Worm (Caenorhabditis elegans) whole organism, L1 larva: ENCODE measurements around the gene mksr-2.

Experiments used
- C34B4.2 ChIP-seq: sonication (generic microtip); optimal IDR thresholded peaks from 2 replicates; lab custom pipeline; 2017; ENCODE audit warnings: mild to moderate bottlenecking, missing genetic modification characterization, missing compliant biosample characterization
- Y116A8C.19 ChIP-seq: sonication (generic microtip); optimal IDR thresholded peaks from 2 replicates; lab custom pipeline; 2016; ENCODE audit warnings: missing compliant biosample characterization, missing genetic modification characterization, borderline replicate concordance
- aly-2 ChIP-seq: fragments of 150-350 bp; optimal IDR thresholded peaks from 2 replicates; lab custom pipeline; 2014; ENCODE audit warnings: missing biosample characterization, missing genetic modification characterization
- ama-1 ChIP-seq: fragments of 150-350 bp; optimal IDR thresholded peaks from 2 replicates; lab custom pipeline; 2014
- blmp-1 ChIP-seq: fragments of 150-350 bp; optimal IDR thresholded peaks from 2 replicates; lab custom pipeline; 2014; ENCODE audit warnings: missing biosample characterization, missing genetic modification characterization
- ceh-63 ChIP-seq: fragments of 200-800 bp; sonication (Bioruptor generic); optimal IDR thresholded peaks from 2 replicates; lab custom pipeline; 2018; ENCODE audit warnings: mild to moderate bottlenecking, missing genetic modification characterization, missing compliant biosample characterization
- ceh-88 ChIP-seq: fragments of 200-800 bp; sonication (Bioruptor generic); IDR thresholded peaks from 2 replicates; pipeline ENCODE4 v1.3.6; 2022; ENCODE audit warnings: missing genetic modification characterization, missing compliant biosample characterization
- dsc-1 ChIP-seq: sonication (generic microtip); optimal IDR thresholded peaks from 2 replicates; lab custom pipeline; 2016; ENCODE audit warnings: mild to moderate bottlenecking, missing genetic modification characterization, missing compliant biosample characterization
- efl-1 ChIP-seq, 4 experiments: fragments of 150-350 bp; optimal IDR thresholded peaks in 3 of 4; peaks in 1 of 4; 1 replicate in 1 of 4; 2 replicates in 3 of 4; lab custom pipeline; 2014; ENCODE audit warnings: missing biosample characterization in 2 of 4, missing genetic modification characterization in 2 of 4, missing genetic modification reagents in 2 of 4
- egl-27 ChIP-seq, 2 experiments: fragments of 150-350 bp in 1 of 2; sonication (generic microtip); optimal IDR thresholded peaks; 3 replicates each; lab custom pipeline; 2017 to 2018; ENCODE audit warnings: missing biosample characterization in 2 of 2, missing genetic modification characterization in 2 of 2, missing genetic modification reagents in 2 of 2
- elt-3 ChIP-seq, 6 experiments: fragments of 150-350 bp in 1 of 6; sonication (generic microtip); optimal IDR thresholded peaks; 2 replicates each; lab custom pipeline; 2017 to 2018; ENCODE audit warnings: missing biosample characterization in 6 of 6, missing genetic modification characterization in 6 of 6, inconsistent platforms in 1 of 6
- hpl-2 ChIP-seq: fragments of 150-350 bp; optimal IDR thresholded peaks from 2 replicates; lab custom pipeline; 2014; ENCODE audit warnings: missing biosample characterization, missing genetic modification reagents, missing genetic modification characterization
- irx-1 ChIP-seq: sonication (generic microtip); optimal IDR thresholded peaks from 2 replicates; lab custom pipeline; 2016; ENCODE audit warnings: missing genetic modification characterization, missing compliant biosample characterization
- isw-1 ChIP-seq: fragments of 200-800 bp; sonication (Bioruptor generic); IDR thresholded peaks from 2 replicates; pipeline ENCODE4 v1.3.6; 2022; ENCODE audit warnings: missing genetic modification characterization, missing compliant biosample characterization
- jun-1 ChIP-seq: fragments of 150-350 bp; optimal IDR thresholded peaks from 2 replicates; lab custom pipeline; 2014; ENCODE audit warnings: missing biosample characterization, missing genetic modification reagents, missing genetic modification characterization
- lin-13 ChIP-seq: fragments of 150-350 bp; optimal IDR thresholded peaks from 2 replicates; lab custom pipeline; 2014; ENCODE audit warnings: missing biosample characterization, missing genetic modification reagents, missing genetic modification characterization
- lin-14 ChIP-seq: fragments of 200-800 bp; sonication (Bioruptor generic); optimal IDR thresholded peaks from 2 replicates; lab custom pipeline; 2018; ENCODE audit warnings: mild to moderate bottlenecking, missing genetic modification characterization, moderate library complexity, missing compliant biosample characterization
- mef-2 ChIP-seq: fragments of 150-350 bp; optimal IDR thresholded peaks from 2 replicates; lab custom pipeline; 2014; ENCODE audit warnings: missing biosample characterization, missing genetic modification characterization
- mep-1 ChIP-seq: fragments of 150-350 bp; optimal IDR thresholded peaks from 2 replicates; lab custom pipeline; 2014; ENCODE audit warnings: missing biosample characterization, missing genetic modification characterization
- nhr-20 ChIP-seq: sonication (generic microtip); optimal IDR thresholded peaks from 2 replicates; lab custom pipeline; 2016; ENCODE audit warnings: mild to moderate bottlenecking, missing genetic modification characterization, missing compliant biosample characterization
- nhr-71 ChIP-seq: sonication (generic microtip); optimal IDR thresholded peaks from 2 replicates; lab custom pipeline; 2016; ENCODE audit warnings: mild to moderate bottlenecking, missing genetic modification characterization, moderate library complexity, missing compliant biosample characterization
- nhr-76 ChIP-seq: sonication (generic microtip); optimal IDR thresholded peaks from 2 replicates; lab custom pipeline; 2017; ENCODE audit warnings: missing biosample characterization, missing genetic modification characterization
- nhr-77 ChIP-seq: fragments of 150-350 bp; optimal IDR thresholded peaks from 2 replicates; lab custom pipeline; 2014; ENCODE audit warnings: missing biosample characterization, missing genetic modification characterization
- nhr-85 ChIP-seq: sonication (generic microtip); peaks from one replicate; lab custom pipeline; 2016; ENCODE audit warnings: missing genetic modification characterization, inconsistent platforms, missing compliant biosample characterization
- nhr-90 ChIP-seq: sonication (generic microtip); optimal IDR thresholded peaks from 2 replicates; lab custom pipeline; 2016; ENCODE audit warnings: mild to moderate bottlenecking, missing genetic modification characterization, missing compliant biosample characterization; ENCODE audit not compliant: poor library complexity
- pag-3 ChIP-seq: sonication (generic microtip); optimal IDR thresholded peaks from 2 replicates; lab custom pipeline; 2017; ENCODE audit warnings: missing genetic modification characterization, mild to moderate bottlenecking, missing compliant biosample characterization, antibody characterized with exemption, borderline replicate concordance; ENCODE audit not compliant: insufficient read depth
- pax-3 ChIP-seq: fragments of 200-800 bp; sonication (Bioruptor generic); optimal IDR thresholded peaks from 2 replicates; lab custom pipeline; 2018; ENCODE audit warnings: mild to moderate bottlenecking, missing genetic modification characterization, moderate library complexity, missing compliant biosample characterization
- pqm-1 ChIP-seq: sonication (generic microtip); optimal IDR thresholded peaks from 3 replicates; lab custom pipeline; 2017; ENCODE audit warnings: missing biosample characterization, missing genetic modification characterization
- snpc-4 ChIP-seq: fragments of 150-350 bp; optimal IDR thresholded peaks from 2 replicates; lab custom pipeline; 2014; ENCODE audit warnings: missing biosample characterization, missing genetic modification characterization
- unc-130 ChIP-seq: fragments of 150-350 bp; optimal IDR thresholded peaks from 2 replicates; lab custom pipeline; 2017; ENCODE audit warnings: missing biosample characterization, missing genetic modification characterization, inconsistent platforms
- unc-62 ChIP-seq: fragments of 150-350 bp; optimal IDR thresholded peaks from 2 replicates; lab custom pipeline; 2014; ENCODE audit warnings: missing biosample characterization, missing genetic modification reagents, missing genetic modification characterization
- unc-86 ChIP-seq: sonication (generic microtip); optimal IDR thresholded peaks from 2 replicates; lab custom pipeline; 2016; ENCODE audit warnings: missing genetic modification characterization, missing compliant biosample characterization
- ztf-4 ChIP-seq: fragments of 150-350 bp; optimal IDR thresholded peaks from 2 replicates; lab custom pipeline; 2014; ENCODE audit warnings: missing biosample characterization, missing genetic modification characterization

Gene mksr-2

ce11 chrIV:2313721-2314683 lies 7.7 kb upstream of the mksr-2 start, which contains the start of gene vha-11:
Gene vha-11, minus strand, starts transcription at chrIV:2314567.
- TF ChIP-seq ama-1 (peak; percentile 13), irx-1 (tag; lab: Kevin White, UChicago) (no peak), pax-3 (tag; lab: Kevin White, UChicago) (no peak), aly-2 (tag; lab: Kevin White, UChicago) (peak; percentile 15), egl-27 (tag; optimal IDR thresholded peaks at IDR 0.05; lab: Kevin White, UChicago) (no peak), efl-1 (optimal IDR thresholded peaks at IDR 0.05; lab: Kevin White, UChicago) (no peak), efl-1 (GFP tag; optimal IDR thresholded peaks at IDR 0.05 in 1 of 2; lab: Kevin White, UChicago) (peak in 1 of 2 experiments; percentile 89), nhr-71 (tag; lab: Kevin White, UChicago) (peak; percentile 23), unc-62 (GFP tag; lab: Kevin White, UChicago) (no peak), nhr-85 (peak; percentile 11), nhr-90 (peak; percentile 6), unc-86 (no peak)

ce11 chrIV:2311554-2311953 lies 5.2 kb upstream of the mksr-2 start:
- TF ChIP-seq irx-1 (tag; lab: Kevin White, UChicago): no peak
- no peak for TF ChIP-seq hpl-2 (GFP tag; lab: Kevin White, UChicago)
- TF ChIP-seq elt-3 (tag; optimal IDR thresholded peaks at IDR 0.05; lab: Kevin White, UChicago): no peak
- no peak for TF ChIP-seq pax-3 (tag; lab: Kevin White, UChicago)
- TF ChIP-seq unc-130 (tag; lab: Kevin White, UChicago): no peak
- TF ChIP-seq blmp-1 (tag; lab: Kevin White, UChicago): no peak
- no peak for TF ChIP-seq nhr-77
- no peak for TF ChIP-seq ceh-88
- no peak for TF ChIP-seq ztf-4 (tag; lab: Kevin White, UChicago)

ce11 chrIV:2308203-2308602 lies 1.9 kb upstream of the mksr-2 start:
- no peak for TF ChIP-seq mep-1
- no peak for TF ChIP-seq lin-14 (GFP tag; lab: Kevin White, UChicago)
- TF ChIP-seq unc-62 (GFP tag; lab: Kevin White, UChicago): no peak
- no peak for TF ChIP-seq ceh-63 (GFP tag; lab: Kevin White, UChicago)
- no peak for TF ChIP-seq nhr-20 (tag; lab: Kevin White, UChicago)
- no peak for TF ChIP-seq mef-2 (tag; lab: Kevin White, UChicago)
- TF ChIP-seq dsc-1 (tag; lab: Kevin White, UChicago): no peak
- TF ChIP-seq lin-13 (GFP tag; lab: Kevin White, UChicago): no peak
- no peak for TF ChIP-seq aly-2 (tag; lab: Kevin White, UChicago)
- TF ChIP-seq hpl-2 (GFP tag; lab: Kevin White, UChicago): no peak
- TF ChIP-seq pax-3 (tag; lab: Kevin White, UChicago): no peak

ce11 chrIV:2307374-2307773 lies 1.0 kb upstream of the mksr-2 start:
- TF ChIP-seq ztf-4 (tag; lab: Kevin White, UChicago) (peak; percentile 32), pag-3 (tag; lab: Kevin White, UChicago) (no peak), efl-1 (optimal IDR thresholded peaks at IDR 0.05; lab: Kevin White, UChicago) (no peak), efl-1 (GFP tag; optimal IDR thresholded peaks at IDR 0.05 in 1 of 2; lab: Kevin White, UChicago) (peak in 1 of 2 experiments; percentile 87), nhr-76 (tag; lab: Kevin White, UChicago) (no peak)

- TF ChIP-seq nhr-85 (no peak), jun-1 (tag; lab: Kevin White, UChicago) (no peak), Y116A8C.19 (no peak), snpc-4 (tag; lab: Kevin White, UChicago) (no peak), unc-62 (GFP tag; lab: Kevin White, UChicago) (no peak), ceh-88 (no peak), C34B4.2 (tag; lab: Kevin White, UChicago) (no peak), isw-1 (GFP tag; lab: Robert Waterston, UW) (no peak), pqm-1 (tag; lab: Kevin White, UChicago) (no peak)
These were observed 6.2 kb downstream of the mksr-2 start, which contains the start of gene lin-1 for ce11 chrIV:2300186-2300585. Gene lin-1, minus strand, starts transcription at chrIV:2300286.
